Worm (Caenorhabditis elegans): Measurements from ENCODE around the gene C28D4.8.

- no peak for TF ChIP-seq W03F9.2 (tag; optimal IDR thresholded peaks at IDR 0.05)
- no peak for TF ChIP-seq him-1 (tag; optimal IDR thresholded peaks at IDR 0.05)
- TF ChIP-seq dao-5 (tag; optimal IDR thresholded peaks at IDR 0.05) = no peak
These were observed 22.7 kb downstream of the C28D4.8 start for ce11 chrIV:9725468-9725985.
